Fruit fly (Drosophila melanogaster): ENCODE measurements around the gene CG12702.
A peak's percentile ranks its signal among the peaks of the same experiment; 100 is the strongest.

DNA sequence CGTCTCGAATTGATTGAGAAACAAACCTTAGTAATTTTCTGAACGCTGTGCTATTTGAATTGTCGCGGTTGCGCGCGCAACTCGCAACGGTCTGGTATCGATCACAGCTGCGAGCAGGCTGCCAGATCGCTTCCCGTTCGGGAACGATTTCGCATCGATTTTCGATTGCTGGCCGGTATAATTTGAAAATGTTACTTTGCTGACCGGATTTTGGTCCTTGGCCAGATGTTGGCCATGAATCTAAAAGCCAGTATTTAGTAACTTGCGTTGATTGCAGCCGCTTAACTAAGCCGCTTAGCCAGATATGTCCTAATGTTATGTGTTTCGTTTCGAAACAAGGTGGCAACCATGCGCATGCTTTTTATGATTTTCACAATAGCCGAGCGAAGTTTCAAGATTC is 16.1 kb downstream of the CG12702 start:
- TF ChIP-seq CTCF (optimal IDR thresholded peaks at IDR 0.05) (peak in 1 of 2 experiments; percentile 37), CG8478 (optimal IDR thresholded peaks at IDR 0.05) (no peak)

Data from S2 (cell line).